Fruit fly (Drosophila melanogaster): ENCODE measurements around the gene CG42331.

CG42331 gene

dm6 chr3R:24810844-24811625 lies 39.1 kb downstream of the CG42331 start (continued):
- TF ChIP-seq C15 (GFP tag; IDR thresholded peaks at IDR 0.05), result peak; percentile 83
- TF ChIP-seq gcm2 (GFP tag; optimal IDR thresholded peaks at IDR 0.05), result peak; percentile 78
- peak; percentile 70 for TF ChIP-seq ssp (GFP tag; IDR thresholded peaks at IDR 0.05)
- peak; percentile 73 for TF ChIP-seq NC2β (GFP tag; optimal IDR thresholded peaks at IDR 0.05)
- TF ChIP-seq wek (GFP tag; optimal IDR thresholded peaks at IDR 0.05), result peak; percentile 77
- TF ChIP-seq CG6765 (GFP tag; optimal IDR thresholded peaks at IDR 0.05), result peak; percentile 77
- TF ChIP-seq nmo (GFP tag; optimal IDR thresholded peaks at IDR 0.05), result peak; percentile 88
- peak; percentile 76 for TF ChIP-seq Atf3 (GFP tag; optimal IDR thresholded peaks at IDR 0.05)
- TF ChIP-seq CG32767 (GFP tag; IDR thresholded peaks at IDR 0.05), result peak; percentile 81
- TF ChIP-seq CG30431 (GFP tag; optimal IDR thresholded peaks at IDR 0.05), result peak; percentile 73
- peak; percentile 84 for TF ChIP-seq CG4820 (GFP tag; optimal IDR thresholded peaks at IDR 0.05)
- peak; percentile 61 for TF ChIP-seq CG4404 (GFP tag; IDR thresholded peaks at IDR 0.05)
- TF ChIP-seq cad (GFP tag; optimal IDR thresholded peaks at IDR 0.05), result no peak
- TF ChIP-seq Dfd (GFP tag; optimal IDR thresholded peaks at IDR 0.05), result no peak

- TF ChIP-seq Blimp-1 (GFP tag; optimal IDR thresholded peaks at IDR 0.05) (peak; percentile 70), jigr1 (GFP tag; IDR thresholded peaks at IDR 0.05) (no peak), zen2 (GFP tag; IDR thresholded peaks at IDR 0.05; ENCODE audit: partially characterized antibody) (no peak), CG3995 (GFP tag; optimal IDR thresholded peaks at IDR 0.05) (peak; percentile 40), exex (tag; optimal IDR thresholded peaks at IDR 0.05) (peak; percentile 37), slou (GFP tag; optimal IDR thresholded peaks at IDR 0.05) (no peak), p53 (GFP tag; optimal IDR thresholded peaks at IDR 0.05) (no peak), Asciz (GFP tag; optimal IDR thresholded peaks at IDR 0.05) (no peak), Pdp1 (GFP tag; optimal IDR thresholded peaks at IDR 0.05) (peak in 1 of 2 experiments; percentile 51), stc (GFP tag; IDR thresholded peaks at IDR 0.05) (no peak), twi (tag; optimal IDR thresholded peaks at IDR 0.05) (peak; percentile 55), CG7786 (GFP tag; optimal IDR thresholded peaks at IDR 0.05) (no peak), CG1233 (GFP tag; optimal IDR thresholded peaks at IDR 0.05) (no peak), hb (GFP tag; IDR thresholded peaks at IDR 0.05; ENCODE audit: partially characterized antibody) (no peak), Bteb2 (GFP tag; optimal IDR thresholded peaks at IDR 0.05) (no peak), CG1529 (GFP tag; optimal IDR thresholded peaks at IDR 0.05) (no peak), Dp (GFP tag; optimal IDR thresholded peaks at IDR 0.05) (no peak), unpg (GFP tag; optimal IDR thresholded peaks at IDR 0.05) (no peak), sob (GFP tag; IDR thresholded peaks at IDR 0.05) (no peak), grn (GFP tag; optimal IDR thresholded peaks at IDR 0.05) (no peak), sd (tag; optimal IDR thresholded peaks at IDR 0.05) (no peak), Ssrp (tag; optimal IDR thresholded peaks at IDR 0.05) (no peak), chm (GFP tag; IDR thresholded peaks at IDR 0.05) (no peak), kah (GFP tag; optimal IDR thresholded peaks at IDR 0.05) (peak; percentile 77), kni (GFP tag; optimal IDR thresholded peaks at IDR 0.05) (peak; percentile 63), dati (GFP tag; IDR thresholded peaks at IDR 0.05) (no peak), lab (GFP tag; optimal IDR thresholded peaks at IDR 0.05) (no peak), CG17568 (GFP tag; optimal IDR thresholded peaks at IDR 0.05) (no peak)
Observed at dm6 chr3R:24812394-24812793, 40.4 kb downstream of the CG42331 start.
